Worm (Caenorhabditis elegans) whole organism, mixed stage, embryonic: Measurements from ENCODE around the gene irk-1.

Experiments
- M03D4.4 ChIP-seq: sonication (generic microtip); optimal IDR thresholded peaks from 2 replicates; lab custom pipeline; 2017; ENCODE audit warnings: mild to moderate bottlenecking, missing genetic modification characterization, missing compliant biosample characterization
- bed-3 ChIP-seq: fragments of 200-800 bp; sonication (Bioruptor generic); optimal IDR thresholded peaks from 3 replicates; lab custom pipeline; 2018; ENCODE audit warnings: mild to moderate bottlenecking, missing genetic modification characterization, moderate library complexity, missing compliant biosample characterization
- ceh-39 ChIP-seq: fragments of 150-350 bp; optimal IDR thresholded peaks from 2 replicates; lab custom pipeline; 2014; ENCODE audit warnings: missing biosample characterization, missing genetic modification characterization
- ceh-43 ChIP-seq: fragments of 200-800 bp; sonication (Bioruptor generic); optimal IDR thresholded peaks from 2 replicates; lab custom pipeline; 2018; ENCODE audit warnings: mild to moderate bottlenecking, missing genetic modification characterization, moderate library complexity, missing compliant biosample characterization
- ces-1 ChIP-seq: fragments of 150-350 bp; optimal IDR thresholded peaks from 2 replicates; lab custom pipeline; 2014; ENCODE audit warnings: missing biosample characterization, missing genetic modification reagents, missing genetic modification characterization
- cnd-1 ChIP-seq: fragments of 200-800 bp; sonication (Bioruptor generic); optimal IDR thresholded peaks from 2 replicates; lab custom pipeline; 2018; ENCODE audit warnings: mild to moderate bottlenecking, missing genetic modification characterization, missing compliant biosample characterization
- drap-1 ChIP-seq: fragments of 200-800 bp; sonication (Bioruptor generic); optimal IDR thresholded peaks from 3 replicates; lab custom pipeline; 2018; ENCODE audit warnings: mild to moderate bottlenecking, missing genetic modification characterization, missing compliant biosample characterization
- elt-1 ChIP-seq: sonication (generic microtip); optimal IDR thresholded peaks from 2 replicates; lab custom pipeline; 2017; ENCODE audit warnings: missing genetic modification characterization, mild to moderate bottlenecking, missing compliant biosample characterization, antibody characterized with exemption, moderate library complexity, borderline replicate concordance; ENCODE audit not compliant: insufficient read depth
- elt-3 ChIP-seq: fragments of 150-350 bp; optimal IDR thresholded peaks from 2 replicates; lab custom pipeline; 2014; ENCODE audit warnings: missing biosample characterization, missing genetic modification characterization
- flh-1 ChIP-seq: fragments of 200-800 bp; sonication (Bioruptor generic); optimal IDR thresholded peaks from 2 replicates; lab custom pipeline; 2018; ENCODE audit warnings: mild to moderate bottlenecking, missing genetic modification characterization, moderate library complexity, missing compliant biosample characterization
- ham-2 ChIP-seq: fragments of 200-800 bp; sonication (Bioruptor generic); optimal IDR thresholded peaks from 2 replicates; lab custom pipeline; 2018; ENCODE audit warnings: mild to moderate bottlenecking, missing genetic modification characterization, missing compliant biosample characterization
- hlh-1 ChIP-seq: fragments of 150-350 bp; optimal IDR thresholded peaks from 2 replicates; lab custom pipeline; 2014; ENCODE audit warnings: missing biosample characterization, missing genetic modification reagents, missing genetic modification characterization
- lin-13 ChIP-seq: fragments of 150-350 bp; optimal IDR thresholded peaks from 2 replicates; lab custom pipeline; 2014; ENCODE audit warnings: missing biosample characterization, missing genetic modification characterization
- lsy-2 ChIP-seq: fragments of 150-350 bp; optimal IDR thresholded peaks from 2 replicates; lab custom pipeline; 2014; ENCODE audit warnings: missing biosample characterization, missing genetic modification characterization
- mab-5 ChIP-seq: fragments of 150-350 bp; optimal IDR thresholded peaks from 2 replicates; lab custom pipeline; 2014; ENCODE audit warnings: missing biosample characterization, missing genetic modification characterization
- mep-1 ChIP-seq: fragments of 150-350 bp; optimal IDR thresholded peaks from 2 replicates; lab custom pipeline; 2017; ENCODE audit warnings: missing biosample characterization, missing genetic modification reagents, missing genetic modification characterization, inconsistent platforms
- mls-2 ChIP-seq: sonication (generic microtip); optimal IDR thresholded peaks from 2 replicates; lab custom pipeline; 2016; ENCODE audit warnings: mild to moderate bottlenecking, missing genetic modification characterization, moderate library complexity, missing compliant biosample characterization
- nhr-12 ChIP-seq: fragments of 150-350 bp; optimal IDR thresholded peaks from 2 replicates; lab custom pipeline; 2014; ENCODE audit warnings: missing biosample characterization, missing genetic modification characterization
- nhr-28 ChIP-seq: fragments of 150-350 bp; optimal IDR thresholded peaks from 2 replicates; lab custom pipeline; 2014; ENCODE audit warnings: missing biosample characterization, missing genetic modification characterization
- nhr-76 ChIP-seq: sonication (generic microtip); optimal IDR thresholded peaks from 2 replicates; lab custom pipeline; 2017; ENCODE audit warnings: missing biosample characterization, missing genetic modification characterization
- pha-4 ChIP-seq: fragments of 150-350 bp; optimal IDR thresholded peaks from 2 replicates; lab custom pipeline; 2018; ENCODE audit warnings: missing biosample characterization, missing genetic modification reagents, missing genetic modification characterization
- sem-2 ChIP-seq: fragments of 200-800 bp; sonication (Bioruptor generic); optimal IDR thresholded peaks from 2 replicates; lab custom pipeline; 2018; ENCODE audit warnings: mild to moderate bottlenecking, missing genetic modification characterization, missing compliant biosample characterization
- snpc-4 ChIP-seq: fragments of 150-350 bp; optimal IDR thresholded peaks from 2 replicates; lab custom pipeline; 2014; ENCODE audit warnings: missing biosample characterization, missing genetic modification characterization
- sptf-1 ChIP-seq: sonication (generic microtip); optimal IDR thresholded peaks from 2 replicates; lab custom pipeline; 2017; ENCODE audit warnings: mild to moderate bottlenecking, missing genetic modification characterization, moderate library complexity, missing compliant biosample characterization
- tbx-8 ChIP-seq: fragments of 200-800 bp; sonication (Bioruptor generic); optimal IDR thresholded peaks from 2 replicates; lab custom pipeline; 2018; ENCODE audit warnings: mild to moderate bottlenecking, missing genetic modification characterization, moderate library complexity, missing compliant biosample characterization
- unc-120 ChIP-seq: sonication (generic microtip); optimal IDR thresholded peaks from 2 replicates; lab custom pipeline; 2017; ENCODE audit warnings: missing genetic modification characterization, missing compliant biosample characterization; ENCODE audit not compliant: poor library complexity, severe bottlenecking
- unc-39 ChIP-seq: fragments of 150-350 bp; optimal IDR thresholded peaks from 2 replicates; lab custom pipeline; 2014; ENCODE audit warnings: missing biosample characterization, missing genetic modification characterization
- unc-62 ChIP-seq: fragments of 150-350 bp; optimal IDR thresholded peaks from 2 replicates; lab custom pipeline; 2014; ENCODE audit warnings: missing biosample characterization, missing genetic modification reagents, missing genetic modification characterization
- ztf-11 ChIP-seq: fragments of 150-350 bp; optimal IDR thresholded peaks from 2 replicates; lab custom pipeline; 2014; ENCODE audit warnings: missing biosample characterization, missing genetic modification characterization

The irk-1 gene

DNA sequence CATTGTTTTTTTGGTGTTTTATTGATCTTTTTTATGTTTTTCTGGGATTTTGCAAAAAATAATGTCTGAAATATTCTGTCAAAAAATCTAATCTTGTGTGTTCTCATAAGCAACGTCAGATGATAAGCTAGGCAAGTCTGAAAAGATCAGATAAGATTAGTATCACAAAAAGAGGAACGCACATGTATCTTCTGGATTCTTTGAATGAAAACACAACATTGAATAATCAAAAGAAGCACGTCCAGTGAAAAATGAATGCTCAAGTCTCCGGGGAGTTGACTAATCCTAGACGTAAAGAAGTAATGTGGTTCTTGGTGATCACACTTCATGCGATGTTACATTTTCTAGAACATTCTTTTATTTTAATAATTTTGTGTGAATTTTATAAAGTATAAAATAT is 27.5 kb upstream of the irk-1 start:
- TF ChIP-seq mep-1 (tag; lab: Kevin White, UChicago) (no peak), unc-120 (tag; lab: Kevin White, UChicago) (no peak), pha-4 (tag; lab: Kevin White, UChicago) (no peak), elt-3 (no peak), lsy-2 (tag; lab: Kevin White, UChicago) (no peak), drap-1 (GFP tag; lab: Kevin White, UChicago) (no peak), unc-39 (no peak), flh-1 (GFP tag; lab: Kevin White, UChicago) (no peak), ztf-11 (no peak), sptf-1 (tag; lab: Kevin White, UChicago) (no peak), ceh-39 (tag; lab: Kevin White, UChicago) (no peak), tbx-8 (GFP tag; lab: Kevin White, UChicago) (no peak)

DNA sequence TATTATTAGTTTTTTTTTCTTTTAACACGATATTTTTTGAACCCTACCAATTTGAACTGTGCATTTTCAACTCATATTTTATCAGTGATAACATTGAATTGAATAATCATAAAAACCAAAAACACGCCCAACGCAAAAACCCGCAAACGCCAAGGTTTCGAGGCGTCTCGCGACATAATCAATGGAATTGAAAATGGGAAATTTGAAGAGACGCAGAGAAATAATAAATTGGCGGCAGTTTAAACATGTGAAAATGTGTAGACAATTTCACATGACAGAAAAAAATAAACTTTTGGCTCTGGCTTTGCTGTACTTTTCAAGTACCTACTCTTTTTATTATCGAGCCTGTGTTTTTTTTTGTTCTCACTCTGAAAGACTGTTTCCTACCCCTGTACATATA is 26.9 kb upstream of the irk-1 start:
- TF ChIP-seq ces-1 (GFP tag; lab: Kevin White, UChicago) (peak; percentile 86), unc-39 (no peak), nhr-28 (tag; lab: Kevin White, UChicago) (no peak), pha-4 (tag; lab: Kevin White, UChicago) (peak; percentile 29), mep-1 (tag; lab: Kevin White, UChicago) (peak; percentile 16), snpc-4 (tag; lab: Kevin White, UChicago) (no peak)

ce11 chrX:6804405-6804804 is 26.5 kb upstream of the irk-1 start:
- TF ChIP-seq cnd-1 (tag; lab: Kevin White, UChicago) (no peak), flh-1 (GFP tag; lab: Kevin White, UChicago) (no peak), tbx-8 (GFP tag; lab: Kevin White, UChicago) (no peak), sptf-1 (tag; lab: Kevin White, UChicago) (no peak), pha-4 (tag; lab: Kevin White, UChicago) (no peak), drap-1 (GFP tag; lab: Kevin White, UChicago) (no peak), ham-2 (no peak), mab-5 (no peak), nhr-76 (tag; lab: Kevin White, UChicago) (no peak), ceh-39 (tag; lab: Kevin White, UChicago) (no peak), unc-120 (tag; lab: Kevin White, UChicago) (no peak), nhr-12 (tag; lab: Kevin White, UChicago) (no peak), bed-3 (GFP tag; lab: Kevin White, UChicago) (no peak), mls-2 (tag; lab: Kevin White, UChicago) (no peak), lsy-2 (tag; lab: Kevin White, UChicago) (no peak), M03D4.4 (no peak), snpc-4 (tag; lab: Kevin White, UChicago) (no peak)

DNA sequence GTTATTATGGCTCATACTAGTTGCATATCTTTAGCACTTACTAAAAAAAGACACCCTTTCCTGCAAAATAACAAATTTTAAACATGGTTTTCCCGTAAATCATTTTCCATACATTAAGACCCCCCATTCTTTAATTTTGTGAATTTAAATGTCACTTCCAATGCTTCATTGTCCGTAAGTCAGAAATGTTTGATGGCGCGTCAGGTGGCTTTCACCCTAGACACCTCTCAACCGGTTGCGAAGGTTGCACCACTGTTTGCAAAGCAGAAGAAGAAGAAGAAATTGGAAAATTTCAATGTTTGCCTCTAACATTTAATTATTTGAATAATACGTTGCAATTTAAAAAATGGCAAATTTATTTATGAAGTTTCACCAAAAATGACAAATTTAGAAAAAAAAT is 23.6 kb upstream of the irk-1 start:
- no peak for TF ChIP-seq mls-2 (tag; lab: Kevin White, UChicago)
- TF ChIP-seq hlh-1 (tag; lab: Kevin White, UChicago), result peak; percentile 82
- TF ChIP-seq, all 35 proteins: peak for 1

DNA sequence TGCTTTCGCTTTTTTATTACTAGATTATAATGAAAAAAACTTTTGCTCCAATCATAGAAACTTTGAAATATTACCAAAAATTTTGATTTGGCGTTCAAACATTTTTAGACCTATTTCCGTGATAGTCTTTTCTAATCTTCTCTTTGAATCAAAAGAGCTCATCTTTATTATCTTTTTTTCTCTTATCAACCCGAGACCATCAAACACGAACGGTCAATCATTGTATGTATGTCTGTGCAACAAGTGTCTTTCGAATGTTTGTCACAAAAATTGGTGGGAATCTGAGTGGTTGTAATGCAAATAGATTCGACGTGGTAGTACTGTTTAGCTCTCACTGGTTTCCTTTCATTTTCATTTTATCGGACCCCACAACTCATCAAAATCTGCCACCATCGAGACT is 21.9 kb upstream of the irk-1 start, which contains the start of gene M03A8.3:
Gene M03A8.3 (plus strand): TSS at position 278 of the 400 bp plus-strand sequence.
- TF ChIP-seq hlh-1 (tag; lab: Kevin White, UChicago), result no peak
- TF ChIP-seq ztf-11, result no peak
- TF ChIP-seq sem-2, result no peak
- TF ChIP-seq mls-2 (tag; lab: Kevin White, UChicago), result no peak
- TF ChIP-seq lin-13, result no peak
- no peak for TF ChIP-seq elt-1 (tag; lab: Kevin White, UChicago)
- no peak for TF ChIP-seq unc-62 (GFP tag; lab: Kevin White, UChicago)
- TF ChIP-seq nhr-12 (tag; lab: Kevin White, UChicago), result no peak
- no peak for TF ChIP-seq bed-3 (GFP tag; lab: Kevin White, UChicago)
- no peak for TF ChIP-seq lsy-2 (tag; lab: Kevin White, UChicago)
- TF ChIP-seq M03D4.4, result no peak
- no peak for TF ChIP-seq pha-4 (tag; lab: Kevin White, UChicago)
- no peak for TF ChIP-seq ces-1 (GFP tag; lab: Kevin White, UChicago)
- TF ChIP-seq ceh-43 (GFP tag; lab: Kevin White, UChicago), result no peak
- no peak for TF ChIP-seq mep-1 (tag; lab: Kevin White, UChicago)
- TF ChIP-seq sptf-1 (tag; lab: Kevin White, UChicago), result no peak
- TF ChIP-seq snpc-4 (tag; lab: Kevin White, UChicago), result no peak
- no peak for TF ChIP-seq unc-120 (tag; lab: Kevin White, UChicago)
